Worm (Caenorhabditis elegans): ENCODE results near the gene hlh-26.
A peak's percentile ranks its signal among the peaks of the same experiment; 100 is the strongest.

hlh-26 gene

DNA sequence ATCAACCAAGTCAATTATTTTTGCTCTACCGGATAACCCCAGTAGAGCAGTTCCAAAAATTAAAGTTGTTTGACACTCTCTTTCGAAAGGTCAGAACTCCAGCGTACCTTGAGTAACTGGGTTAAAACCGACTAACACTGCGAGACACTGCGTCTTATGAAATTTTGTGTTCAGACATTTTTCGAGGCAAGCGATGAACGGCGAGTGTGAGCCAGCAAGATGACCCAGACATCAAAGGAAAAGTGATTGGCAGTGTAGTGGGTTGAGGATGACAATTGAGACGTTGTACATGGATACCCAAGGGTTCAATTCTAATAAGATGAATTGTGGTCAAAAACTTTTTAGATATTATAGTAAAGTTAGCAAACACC is 10.6 kb upstream of the hlh-26 start:
- no peak for TF ChIP-seq irx-1 (tag; optimal IDR thresholded peaks at IDR 0.05)
- peak; percentile 69 for TF ChIP-seq nhr-90 (tag; optimal IDR thresholded peaks at IDR 0.05; ENCODE audit: poor library complexity)
- no peak for TF ChIP-seq ceh-63 (GFP tag; optimal IDR thresholded peaks at IDR 0.05)
- TF ChIP-seq swsn-7 (tag; optimal IDR thresholded peaks at IDR 0.05) = peak; percentile 95
- TF ChIP-seq lin-14 (GFP tag; optimal IDR thresholded peaks at IDR 0.05) = peak; percentile 32
- TF ChIP-seq nhr-76 (tag; optimal IDR thresholded peaks at IDR 0.05) = peak; percentile 9
- peak; percentile 82 for TF ChIP-seq nhr-19 (GFP tag; conservative IDR thresholded peaks at IDR 0.05)
- TF ChIP-seq C04F5.9 (tag; optimal IDR thresholded peaks at IDR 0.05) = peak; percentile 57
- peak; percentile 5 for TF ChIP-seq dsc-1 (tag; optimal IDR thresholded peaks at IDR 0.05)
- TF ChIP-seq efl-1 (optimal IDR thresholded peaks at IDR 0.05) = peak; percentile 33 to 37
- peak in 1 of 2 experiments; percentile 91 for TF ChIP-seq efl-1 (GFP tag; optimal IDR thresholded peaks at IDR 0.05 in 1 of 2)
- TF ChIP-seq pax-3 (tag; optimal IDR thresholded peaks at IDR 0.05) = no peak
- TF ChIP-seq lin-15B (tag; optimal IDR thresholded peaks at IDR 0.05) = no peak
- no peak for TF ChIP-seq pag-3 (tag; optimal IDR thresholded peaks at IDR 0.05; ENCODE audit: borderline replicate concordance, insufficient read depth)
- TF ChIP-seq ztf-4 (tag; optimal IDR thresholded peaks at IDR 0.05) = peak; percentile 37
- peak; percentile 15 to 59 for TF ChIP-seq lin-35 (GFP tag; optimal IDR thresholded peaks at IDR 0.05)
- peak; percentile 70 for TF ChIP-seq snu-23 (GFP tag; optimal IDR thresholded peaks at IDR 0.05)
- TF ChIP-seq mdl-1 (tag; optimal IDR thresholded peaks at IDR 0.05) = peak in 1 of 2 experiments; percentile 46
- TF ChIP-seq F16B12.6 (tag; optimal IDR thresholded peaks at IDR 0.05) = peak; percentile 24
- peak; percentile 66 for TF ChIP-seq nhr-85 (tag)
- peak; percentile 58 for TF ChIP-seq jun-1 (tag; optimal IDR thresholded peaks at IDR 0.05)
- TF ChIP-seq rnt-1 (tag; optimal IDR thresholded peaks at IDR 0.05) = peak; percentile 91
- TF ChIP-seq mep-1 (tag; optimal IDR thresholded peaks at IDR 0.05) = no peak
- peak; percentile 98 for TF ChIP-seq snpc-4 (tag; optimal IDR thresholded peaks at IDR 0.05)
- TF ChIP-seq unc-98 (GFP tag; IDR thresholded peaks at IDR 0.05) = no peak
- TF ChIP-seq ama-1 (optimal IDR thresholded peaks at IDR 0.05) = peak; percentile 97
- TF ChIP-seq lin-39 (tag; optimal IDR thresholded peaks at IDR 0.05) = peak; percentile 70
- peak; percentile 50 to 72 for TF ChIP-seq lsy-2 (tag; optimal IDR thresholded peaks at IDR 0.05)
- TF ChIP-seq ztf-11 (tag; optimal IDR thresholded peaks at IDR 0.05) = no peak
- TF ChIP-seq nhr-84 (tag; optimal IDR thresholded peaks at IDR 0.05) = peak; percentile 40
- peak; percentile 27 for TF ChIP-seq xbp-1 (tag; optimal IDR thresholded peaks at IDR 0.05)
- peak; percentile 26 for TF ChIP-seq skn-1 (tag; optimal IDR thresholded peaks at IDR 0.05)
- peak; percentile 63 for TF ChIP-seq C16A3.4 (tag; optimal IDR thresholded peaks at IDR 0.05)
- peak; percentile 11 to 47 (median 25) for TF ChIP-seq dpl-1 (GFP tag; optimal IDR thresholded peaks at IDR 0.05)
- peak; percentile 78 for TF ChIP-seq nhr-77 (tag; optimal IDR thresholded peaks at IDR 0.05)
- TF ChIP-seq lir-3 (tag; optimal IDR thresholded peaks at IDR 0.05; ENCODE audit: poor library complexity) = no peak
- TF ChIP-seq ceh-82 (tag; optimal IDR thresholded peaks at IDR 0.05) = peak in 1 of 3 experiments; percentile 29
- TF ChIP-seq lin-13 (GFP tag; optimal IDR thresholded peaks at IDR 0.05) = peak; percentile 31
- peak; percentile 79 for TF ChIP-seq nhr-71 (tag; optimal IDR thresholded peaks at IDR 0.05)
- peak; percentile 53 for TF ChIP-seq nhr-47 (tag; optimal IDR thresholded peaks at IDR 0.05)
- TF ChIP-seq nhr-20 (tag; optimal IDR thresholded peaks at IDR 0.05) = peak; percentile 77
- peak; percentile 77 for TF ChIP-seq elt-2 (tag; optimal IDR thresholded peaks at IDR 0.05)

DNA sequence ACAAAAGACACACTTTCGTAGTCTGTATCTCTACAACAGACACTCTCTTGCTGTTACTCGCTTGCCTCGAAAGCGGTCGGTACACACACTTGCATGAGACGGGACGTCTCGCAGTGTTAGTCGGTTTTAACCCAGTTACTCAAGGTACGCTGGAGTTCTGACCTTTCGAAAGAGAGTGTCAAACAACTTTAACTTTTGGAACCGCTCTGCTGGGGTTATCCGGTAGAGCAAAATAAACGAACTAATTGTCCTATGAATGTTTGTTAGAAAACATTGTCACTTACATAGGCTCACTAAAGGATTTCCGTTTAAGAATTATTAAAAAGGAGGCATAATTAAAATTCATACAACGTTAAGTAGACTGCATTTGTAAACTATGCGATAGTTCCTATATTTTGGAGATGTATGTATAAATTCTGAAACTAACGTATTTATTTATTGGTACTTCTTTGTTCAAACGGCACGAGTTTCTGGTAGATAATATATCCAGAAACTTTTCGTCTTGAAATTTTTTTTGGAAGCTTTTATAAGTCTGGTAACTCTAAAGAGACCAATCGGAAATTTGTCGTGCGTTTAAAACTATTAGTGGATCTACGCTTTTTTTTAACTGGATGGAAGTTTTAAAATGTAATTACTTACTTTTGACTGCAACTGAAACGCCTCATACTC is 10.1 kb upstream of the hlh-26 start:
- TF ChIP-seq xbp-1 (tag; optimal IDR thresholded peaks at IDR 0.05) (peak; percentile 98), nhr-77 (tag; optimal IDR thresholded peaks at IDR 0.05) (peak; percentile 99), lin-35 (GFP tag; optimal IDR thresholded peaks at IDR 0.05) (peak; percentile 86 to 94), efl-3 (GFP tag; optimal IDR thresholded peaks at IDR 0.05) (peak; percentile 83), dsc-1 (tag; optimal IDR thresholded peaks at IDR 0.05) (peak; percentile 99), lin-14 (GFP tag; optimal IDR thresholded peaks at IDR 0.05) (peak; percentile 99), elt-3 (tag; optimal IDR thresholded peaks at IDR 0.05) (peak; percentile 47 to 98 (median 80)), skn-1 (tag; optimal IDR thresholded peaks at IDR 0.05) (peak; percentile 90), fkh-4 (tag; optimal IDR thresholded peaks at IDR 0.05; ENCODE audit: borderline replicate concordance) (peak; percentile 86), ama-1 (optimal IDR thresholded peaks at IDR 0.05) (peak; percentile 100), nhr-90 (tag; optimal IDR thresholded peaks at IDR 0.05; ENCODE audit: poor library complexity) (peak; percentile 100), fkh-8 (tag; optimal IDR thresholded peaks at IDR 0.05) (peak; percentile 98), snpc-4 (tag; optimal IDR thresholded peaks at IDR 0.05) (peak; percentile 100), nhr-11 (tag; optimal IDR thresholded peaks at IDR 0.05) (peak; percentile 96), nhr-20 (tag; optimal IDR thresholded peaks at IDR 0.05) (peak; percentile 100), nhr-28 (tag; optimal IDR thresholded peaks at IDR 0.05) (peak; percentile 69), tlp-1 (tag; optimal IDR thresholded peaks at IDR 0.05) (no peak), sup-37 (GFP tag; optimal IDR thresholded peaks at IDR 0.05) (peak; percentile 98), swsn-7 (tag; optimal IDR thresholded peaks at IDR 0.05) (peak; percentile 100), nhr-85 (tag) (peak; percentile 99), sptf-1 (tag; optimal IDR thresholded peaks at IDR 0.05) (no peak)
